Fruit fly (Drosophila melanogaster): ENCODE measurements around the gene CG14135.

Gene CG14135

dm6 chr3L:11683819-11684521 lies 7.4 kb upstream of the CG14135 start, which contains the start of gene Sugb (continued):
- no peak for TF ChIP-seq dsx (GFP tag; optimal IDR thresholded peaks at IDR 0.05; ENCODE audit: poor library complexity, severe bottlenecking)
- no peak for TF ChIP-seq CG7368 (GFP tag; optimal IDR thresholded peaks at IDR 0.05)
- peak; percentile 7 for TF ChIP-seq fd59A (GFP tag; optimal IDR thresholded peaks at IDR 0.05)
- TF ChIP-seq Gug (GFP tag; IDR thresholded peaks at IDR 0.05), result peak; percentile 25; the same call in 1 of the 2 replicates
- TF ChIP-seq Blimp-1 (GFP tag; optimal IDR thresholded peaks at IDR 0.05), result no peak
- TF ChIP-seq Sox15 (GFP tag; optimal IDR thresholded peaks at IDR 0.05), result no peak
- no peak for TF ChIP-seq CG32006 (GFP tag; optimal IDR thresholded peaks at IDR 0.05)
- TF ChIP-seq spab (GFP tag; optimal IDR thresholded peaks at IDR 0.05), result no peak
- TF ChIP-seq CG6276 (GFP tag; optimal IDR thresholded peaks at IDR 0.05), result peak; percentile 73
- peak; percentile 33 for TF ChIP-seq Ets96B (tag; optimal IDR thresholded peaks at IDR 0.05)
- no peak for TF ChIP-seq Hr39 (GFP tag; optimal IDR thresholded peaks at IDR 0.05)
- TF ChIP-seq lz (GFP tag; optimal IDR thresholded peaks at IDR 0.05), result peak; percentile 74
- no peak for TF ChIP-seq CG6854 (GFP tag; optimal IDR thresholded peaks at IDR 0.05)

- no peak for TF ChIP-seq CG15336 (GFP tag; IDR thresholded peaks at IDR 0.05)
- peak; percentile 22 for TF ChIP-seq vri (GFP tag; optimal IDR thresholded peaks at IDR 0.05)
Measured at dm6 chr3L:11684522-11684851, 6.9 kb upstream of the CG14135 start.

dm6 chr3L:11685876-11686275 lies 5.5 kb upstream of the CG14135 start:
- no peak for TF ChIP-seq CG6792 (GFP tag; optimal IDR thresholded peaks at IDR 0.05)
- peak; percentile 80 for TF ChIP-seq fkh (GFP tag; optimal IDR thresholded peaks at IDR 0.05)

- TF ChIP-seq Hr39 (GFP tag; optimal IDR thresholded peaks at IDR 0.05), result no peak
- peak; percentile 22 for TF ChIP-seq fkh (GFP tag; optimal IDR thresholded peaks at IDR 0.05)
Measured at dm6 chr3L:11689832-11690602, 1.4 kb upstream of the CG14135 start.

dm6 chr3L:11692853-11693252 lies 1.5 kb downstream of the CG14135 start:
- TF ChIP-seq cyc (GFP tag; optimal IDR thresholded peaks at IDR 0.05) (no peak), salr (GFP tag; optimal IDR thresholded peaks at IDR 0.05) (no peak), CG8632 (GFP tag; optimal IDR thresholded peaks at IDR 0.05) (no peak), CG10631 (GFP tag; optimal IDR thresholded peaks at IDR 0.05) (no peak), achi (GFP tag; optimal IDR thresholded peaks at IDR 0.05) (no peak), CG10669 (GFP tag; optimal IDR thresholded peaks at IDR 0.05) (no peak), CG11762 (GFP tag; optimal IDR thresholded peaks at IDR 0.05; ENCODE audit: insufficient read depth) (no peak), CG32006 (GFP tag; optimal IDR thresholded peaks at IDR 0.05) (no peak), CG6854 (GFP tag; optimal IDR thresholded peaks at IDR 0.05) (no peak), Blimp-1 (GFP tag; optimal IDR thresholded peaks at IDR 0.05) (no peak), Hr4 (GFP tag; optimal IDR thresholded peaks at IDR 0.05) (no peak), Eip93F (GFP tag; optimal IDR thresholded peaks at IDR 0.05) (no peak), dsx (GFP tag; optimal IDR thresholded peaks at IDR 0.05; ENCODE audit: poor library complexity, severe bottlenecking) (no peak), CG15336 (GFP tag; IDR thresholded peaks at IDR 0.05) (no peak), fkh (GFP tag; optimal IDR thresholded peaks at IDR 0.05) (no peak), CG34406 (GFP tag; optimal IDR thresholded peaks at IDR 0.05) (no peak), topi (GFP tag; optimal IDR thresholded peaks at IDR 0.05) (no peak), CG3919 (GFP tag; optimal IDR thresholded peaks at IDR 0.05) (no peak), CG9139 (GFP tag; optimal IDR thresholded peaks at IDR 0.05) (no peak)

All from whole organism, prepupa.